Fruit fly (Drosophila melanogaster): ENCODE measurements around the gene CG17544.
A peak's percentile ranks its signal among the peaks of the same experiment; 100 is the strongest.

CG17544 gene

DNA sequence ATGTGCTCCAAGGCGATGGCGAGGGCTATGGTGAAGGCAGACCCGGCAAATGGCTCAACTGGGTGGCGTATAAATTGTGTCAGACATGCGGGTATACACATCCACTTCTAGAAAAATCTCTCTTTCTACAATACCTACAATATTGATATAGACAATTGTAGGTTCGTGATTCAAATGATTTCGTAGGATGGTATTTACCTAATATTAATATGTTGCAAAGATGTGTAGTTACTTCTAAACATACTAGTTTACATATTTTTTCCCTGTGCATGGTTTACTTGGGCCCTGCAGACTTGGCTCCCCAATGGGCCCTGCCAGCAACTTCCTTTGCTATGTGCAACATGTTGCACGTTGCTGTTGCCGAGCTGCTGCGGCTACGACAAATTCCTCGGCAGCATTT, 56.3 kb downstream of the CG17544 start (continued):
- TF ChIP-seq Sry-β (GFP tag; optimal IDR thresholded peaks at IDR 0.05) (no peak), D19B (GFP tag; optimal IDR thresholded peaks at IDR 0.05) (no peak), CG18262 (tag; optimal IDR thresholded peaks at IDR 0.05) (peak; percentile 76), Bgb (GFP tag; IDR thresholded peaks at IDR 0.05; ENCODE audit: partially characterized antibody) (no peak), Fer1 (GFP tag; optimal IDR thresholded peaks at IDR 0.05) (no peak), zfh2 (GFP tag; optimal IDR thresholded peaks at IDR 0.05) (no peak), eyg (GFP tag; optimal IDR thresholded peaks at IDR 0.05) (no peak), Ravus (GFP tag; IDR thresholded peaks at IDR 0.05) (no peak), insv (GFP tag; optimal IDR thresholded peaks at IDR 0.05) (no peak), ftz-f1 (GFP tag; optimal IDR thresholded peaks at IDR 0.05) (no peak), CG30020 (tag; optimal IDR thresholded peaks at IDR 0.05) (no peak), Xrp1 (GFP tag; IDR thresholded peaks at IDR 0.05) (peak; percentile 76), dimm (GFP tag; IDR thresholded peaks at IDR 0.05) (no peak), CG33213 (GFP tag; optimal IDR thresholded peaks at IDR 0.05) (no peak), lilli (GFP tag; optimal IDR thresholded peaks at IDR 0.05) (peak; percentile 1), Stat92E (GFP tag; optimal IDR thresholded peaks at IDR 0.05) (no peak), CkIIα-i1 (GFP tag; IDR thresholded peaks at IDR 0.05) (no peak), CG9932 (GFP tag; IDR thresholded peaks at IDR 0.05) (no peak), luna (GFP tag; optimal IDR thresholded peaks at IDR 0.05) (no peak), gsb (GFP tag; IDR thresholded peaks at IDR 0.05) (no peak), hbn (GFP tag; IDR thresholded peaks at IDR 0.05; ENCODE audit: partially characterized antibody) (no peak), Optix (GFP tag; IDR thresholded peaks at IDR 0.05) (no peak), jigr1 (GFP tag; IDR thresholded peaks at IDR 0.05) (no peak), Eip74EF (GFP tag; optimal IDR thresholded peaks at IDR 0.05) (no peak), CG7987 (GFP tag; optimal IDR thresholded peaks at IDR 0.05) (no peak), CG17612 (GFP tag; IDR thresholded peaks at IDR 0.05) (no peak), CG12071 (GFP tag; optimal IDR thresholded peaks at IDR 0.05) (no peak), CG11695 (GFP tag; IDR thresholded peaks at IDR 0.05) (0 out of 3 replicates have a peak, but pooled peaks have one; percentile 16), Mes4 (GFP tag; optimal IDR thresholded peaks at IDR 0.05) (no peak), CG3838 (GFP tag; optimal IDR thresholded peaks at IDR 0.05) (no peak), PHDP (tag; optimal IDR thresholded peaks at IDR 0.05) (peak; percentile 49), esg (GFP tag; conservative IDR thresholded peaks at IDR 0.05) (0 out of 2 replicates have a peak, but pooled peaks have one; percentile 13), Mrtf (GFP tag; IDR thresholded peaks at IDR 0.05) (no peak), hb (GFP tag; IDR thresholded peaks at IDR 0.05; ENCODE audit: partially characterized antibody) (no peak), CG6813 (GFP tag; optimal IDR thresholded peaks at IDR 0.05) (no peak), CG33557 (GFP tag; optimal IDR thresholded peaks at IDR 0.05) (peak; percentile 34), CG11504 (tag; optimal IDR thresholded peaks at IDR 0.05) (peak; percentile 84), lab (GFP tag; optimal IDR thresholded peaks at IDR 0.05) (peak; percentile 3), zfh1 (GFP tag; IDR thresholded peaks at IDR 0.05) (peak; percentile 63; the same call in 2 of the 3 replicates), CG17912 (GFP tag; optimal IDR thresholded peaks at IDR 0.05) (no peak), ara (GFP tag; IDR thresholded peaks at IDR 0.05) (peak; percentile 73), HLH4C (GFP tag; IDR thresholded peaks at IDR 0.05; ENCODE audit: partially characterized antibody) (no peak), CG2116 (GFP tag; optimal IDR thresholded peaks at IDR 0.05) (no peak), CG11696 (GFP tag; IDR thresholded peaks at IDR 0.05) (no peak), caup (GFP tag; optimal IDR thresholded peaks at IDR 0.05; ENCODE audit: severe bottlenecking) (no peak), CG14667 (GFP tag; IDR thresholded peaks at IDR 0.05) (no peak), sima (GFP tag; optimal IDR thresholded peaks at IDR 0.05) (no peak), CG3065 (GFP tag; optimal IDR thresholded peaks at IDR 0.05) (no peak), Med (GFP tag) (peak; percentile 67), Side (GFP tag; optimal IDR thresholded peaks at IDR 0.05) (no peak), CG1602 (GFP tag; optimal IDR thresholded peaks at IDR 0.05) (peak; percentile 33)
